Fruit fly (Drosophila melanogaster) whole organism, larva: Measurements from ENCODE around the gene Pcd.

Experiments used
- noc ChIP-seq: fragments of 200-800 bp; sonication (Bioruptor generic); optimal IDR thresholded peaks from 3 replicates; lab custom pipeline; 2019; ENCODE audit warnings: missing biosample characterization, mild to moderate bottlenecking, missing genetic modification characterization, moderate library complexity

Gene Pcd

dm6 chr3R:29764249-29765042 is 41.5 kb downstream of the Pcd start:
- TF ChIP-seq noc (tag; lab: Kevin White, UChicago): no peak

- TF ChIP-seq noc (tag; lab: Kevin White, UChicago): no peak
Observed at dm6 chr3R:29765267-29766095, 42.5 kb downstream of the Pcd start, which contains the start of gene kay. Gene kay (plus strand): TSS chr3R:29765995.

- TF ChIP-seq noc (tag; lab: Kevin White, UChicago): no peak
Observed at dm6 chr3R:29767236-29767635, 44.3 kb downstream of the Pcd start.

dm6 chr3R:29770930-29771329 is 48.0 kb downstream of the Pcd start:
- TF ChIP-seq noc (tag; lab: Kevin White, UChicago): no peak

- no peak for TF ChIP-seq noc (tag; lab: Kevin White, UChicago)
Observed at dm6 chr3R:29771645-29772089, 48.7 kb downstream of the Pcd start.

dm6 chr3R:29772090-29772794 is 49.3 kb downstream of the Pcd start:
- TF ChIP-seq noc (tag; lab: Kevin White, UChicago): peak; percentile 34

- TF ChIP-seq noc (tag; lab: Kevin White, UChicago): peak; percentile 39
Observed at dm6 chr3R:29772795-29773331, 49.9 kb downstream of the Pcd start.
